Worm (Caenorhabditis elegans): ENCODE results near the gene nipi-4.

- TF ChIP-seq set-16 (GFP tag; IDR thresholded peaks at IDR 0.05): peak; percentile 69
- no peak for TF ChIP-seq gei-8 (GFP tag; optimal IDR thresholded peaks at IDR 0.05)
- TF ChIP-seq lsy-2 (tag; optimal IDR thresholded peaks at IDR 0.05): peak in 1 of 2 experiments; percentile 16
- TF ChIP-seq fos-1 (tag; optimal IDR thresholded peaks at IDR 0.05): no peak
- TF ChIP-seq sdz-12 (GFP tag; optimal IDR thresholded peaks at IDR 0.05): no peak
Measured at ce11 chrV:7848251-7848650, 22.4 kb downstream of the nipi-4 start.
